Worm (Caenorhabditis elegans): ENCODE measurements around the gene cdh-9.

DNA sequence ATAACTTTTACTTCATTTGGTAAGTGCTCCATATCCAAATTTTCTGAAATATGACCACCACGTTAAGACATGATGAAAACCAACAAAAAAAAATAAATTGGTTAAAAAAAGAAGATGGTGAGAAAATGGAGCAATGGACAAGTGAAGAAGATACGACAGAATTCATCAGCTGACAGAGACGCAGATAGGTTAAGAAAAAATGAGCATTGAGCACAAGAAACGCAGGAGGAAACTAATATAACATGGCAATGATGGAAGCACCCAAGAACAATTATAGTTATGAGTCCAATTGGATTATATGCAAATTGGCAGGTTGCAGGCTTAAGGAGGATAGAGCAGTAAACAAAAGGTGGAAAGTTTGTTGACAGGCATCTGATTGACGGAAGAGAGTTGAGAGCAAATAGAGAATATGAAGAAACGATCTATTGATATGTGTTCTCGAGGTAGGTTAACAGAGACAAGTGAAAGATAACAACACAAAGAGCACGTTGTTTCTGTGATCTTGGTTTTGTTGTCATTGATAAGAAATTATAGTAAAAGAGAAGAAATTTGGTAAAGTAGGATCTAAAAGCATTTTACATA lies 41.1 kb upstream of the cdh-9 start, which contains the start of gene K08B5.2:
- no peak for TF ChIP-seq nhr-11 (tag; optimal IDR thresholded peaks at IDR 0.05)
- TF ChIP-seq mdl-1 (tag; optimal IDR thresholded peaks at IDR 0.05), result no peak
- no peak for TF ChIP-seq ZK546.5 (tag; optimal IDR thresholded peaks at IDR 0.05)
- TF ChIP-seq nhr-237 (tag; optimal IDR thresholded peaks at IDR 0.05), result no peak
- no peak for TF ChIP-seq snpc-4 (tag; optimal IDR thresholded peaks at IDR 0.05)
- TF ChIP-seq R02D3.7 (tag; optimal IDR thresholded peaks at IDR 0.05), result no peak
- TF ChIP-seq nhr-6 (tag; optimal IDR thresholded peaks at IDR 0.05), result no peak
- no peak for TF ChIP-seq elt-1 (tag; optimal IDR thresholded peaks at IDR 0.05)
- TF ChIP-seq ztf-11 (tag; optimal IDR thresholded peaks at IDR 0.05), result no peak
- TF ChIP-seq unc-62 (GFP tag; optimal IDR thresholded peaks at IDR 0.05), result no peak
- no peak for TF ChIP-seq skn-1 (tag; optimal IDR thresholded peaks at IDR 0.05)
- TF ChIP-seq unc-39 (tag; optimal IDR thresholded peaks at IDR 0.05), result no peak

Measured in whole organism, L2 larva.